Worm (Caenorhabditis elegans): ENCODE data around the gene prp-19.

ce11 chrIII:5124385-5124784 is 47.5 kb downstream of the prp-19 start:
- TF ChIP-seq nhr-25 (tag; optimal IDR thresholded peaks at IDR 0.05) (no peak), nhr-11 (tag; optimal IDR thresholded peaks at IDR 0.05) (no peak), nhr-12 (tag; optimal IDR thresholded peaks at IDR 0.05) (no peak), R02D3.7 (tag; optimal IDR thresholded peaks at IDR 0.05) (no peak), lin-39 (tag; optimal IDR thresholded peaks at IDR 0.05) (no peak), dmd-4 (tag; optimal IDR thresholded peaks at IDR 0.05) (no peak), mdl-1 (tag; optimal IDR thresholded peaks at IDR 0.05) (no peak), ztf-11 (tag; optimal IDR thresholded peaks at IDR 0.05) (no peak), skn-1 (tag; optimal IDR thresholded peaks at IDR 0.05) (no peak), blmp-1 (tag; optimal IDR thresholded peaks at IDR 0.05; ENCODE audit: insufficient read depth) (no peak), C34F6.9 (tag; optimal IDR thresholded peaks at IDR 0.05) (no peak), unc-39 (tag; optimal IDR thresholded peaks at IDR 0.05) (no peak), egl-27 (tag; optimal IDR thresholded peaks at IDR 0.05) (no peak), ceh-82 (tag; optimal IDR thresholded peaks at IDR 0.05) (no peak)

Measured in whole organism, L2 larva.